Worm (Caenorhabditis elegans) whole organism, young adult: ENCODE measurements around the gene C32D5.11.

Experiments
- Y67H2A.10 ChIP-seq: fragments of 200-800 bp; sonication (Bioruptor generic); conservative IDR thresholded peaks from 2 replicates; pipeline ENCODE4 v1.3.6; 2022; ENCODE audit warnings: missing genetic modification reagents, missing genetic modification characterization, missing compliant biosample characterization
- ZK185.1 ChIP-seq: sonication (generic microtip); optimal IDR thresholded peaks from 2 replicates; lab custom pipeline; 2016; ENCODE audit warnings: mild to moderate bottlenecking, missing genetic modification characterization, missing compliant biosample characterization; ENCODE audit not compliant: poor library complexity, severe bottlenecking
- ama-1 ChIP-seq, 3 experiments: fragments of 150-350 bp in 1 of 3; sonication (generic microtip) in 2 of 3; optimal IDR thresholded peaks; 2 replicates each; lab custom pipeline; 2014 to 2018; ENCODE audit warnings: missing biosample characterization in 2 of 3, missing genetic modification characterization in 2 of 3, missing genetic modification reagents in 2 of 3
- atf-7 ChIP-seq: sonication (generic microtip); optimal IDR thresholded peaks from 2 replicates; lab custom pipeline; 2017; ENCODE audit warnings: mild to moderate bottlenecking, missing genetic modification characterization, missing compliant biosample characterization
- die-1 ChIP-seq: sonication (generic microtip); optimal IDR thresholded peaks from 2 replicates; lab custom pipeline; 2016; ENCODE audit warnings: missing genotype, mild to moderate bottlenecking, missing genetic modification characterization, missing compliant biosample characterization
- ets-4 ChIP-seq: fragments of 200-800 bp; sonication (Bioruptor generic); optimal IDR thresholded peaks from 2 replicates; lab custom pipeline; 2018; ENCODE audit warnings: mild to moderate bottlenecking, missing genetic modification characterization, missing compliant biosample characterization
- sdz-38 ChIP-seq: sonication (generic microtip); optimal IDR thresholded peaks from 2 replicates; lab custom pipeline; 2016; ENCODE audit warnings: missing genotype, missing genetic modification characterization, missing compliant biosample characterization
- snpc-4 ChIP-seq, 5 experiments: fragments of 150-350 bp in 1 of 5; sonication (generic microtip) in 4 of 5; optimal IDR thresholded peaks; 2 replicates each; lab custom pipeline; 2014 to 2018; ENCODE audit warnings: missing genetic modification characterization in 5 of 5, missing biosample characterization in 3 of 5, antibody characterized with exemption in 2 of 5, mild to moderate bottlenecking in 2 of 5, missing compliant biosample characterization in 2 of 5, missing genotype in 2 of 5, moderate library complexity in 2 of 5, missing genetic modification reagents in 1 of 5
- unc-62 ChIP-seq: fragments of 150-350 bp; optimal IDR thresholded peaks from 2 replicates; lab custom pipeline; 2014; ENCODE audit warnings: missing biosample characterization, missing genetic modification reagents, missing genetic modification characterization

DNA sequence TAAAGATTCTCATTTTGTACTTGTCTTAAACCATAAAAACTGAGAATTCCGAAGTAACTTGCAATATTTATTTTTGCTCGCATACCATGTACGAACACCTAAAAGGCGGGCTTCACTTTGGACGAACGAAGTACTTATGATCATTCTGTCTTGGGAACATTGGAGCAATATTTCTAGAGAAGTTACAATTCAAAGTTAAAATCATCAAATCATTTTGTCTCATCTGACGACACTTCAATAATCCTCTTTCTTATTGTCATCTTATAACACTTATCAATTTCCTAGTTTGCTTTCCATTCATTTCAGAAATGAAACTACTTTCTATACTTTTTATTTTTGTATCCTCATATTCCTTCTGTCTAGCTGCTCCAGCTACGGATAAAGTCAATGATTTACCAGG lies 11.4 kb upstream of the C32D5.11 start, which contains the start of gene ctsa-4.1:
- TF ChIP-seq sdz-38 (tag; lab: Kevin White, UChicago) (no peak), Y67H2A.10 (GFP tag; lab: Robert Waterston, UW) (no peak), ZK185.1 (tag; lab: Kevin White, UChicago) (no peak), atf-7 (tag; lab: Kevin White, UChicago) (no peak), ets-4 (no peak), die-1 (no peak), unc-62 (GFP tag; lab: Kevin White, UChicago) (no peak), snpc-4 (GFP tag; optimal IDR thresholded peaks at IDR 0.05; lab: Kevin White, UChicago) (no peak), snpc-4 (tag; optimal IDR thresholded peaks at IDR 0.05; lab: Kevin White, UChicago) (no peak), ama-1 (optimal IDR thresholded peaks at IDR 0.05; lab: Kevin White, UChicago) (no peak), ama-1 (GFP tag; optimal IDR thresholded peaks at IDR 0.05; lab: Kevin White, UChicago) (no peak)
